Worm (Caenorhabditis elegans): ENCODE data around the gene C34E10.10.

The C34E10.10 gene

ce11 chrIII:5227831-5228467, at the start of gene C34E10.10, which contains the start of the genes C34E10.12 and atp-2 (continued):
- TF ChIP-seq jun-1 (tag; optimal IDR thresholded peaks at IDR 0.05), result no peak
- TF ChIP-seq ceh-20 (GFP tag; IDR thresholded peaks at IDR 0.05), result peak; percentile 47; the same call in 1 of the 2 replicates
- peak in 1 of 2 experiments; percentile 77 for TF ChIP-seq hif-1 (tag; optimal IDR thresholded peaks at IDR 0.05)
- peak; percentile 76 for TF ChIP-seq hlh-11 (tag; optimal IDR thresholded peaks at IDR 0.05)
- TF ChIP-seq ZK546.5 (tag; optimal IDR thresholded peaks at IDR 0.05), result no peak
- no peak for TF ChIP-seq F44E2.7 (GFP tag; IDR thresholded peaks at IDR 0.05)
- no peak for TF ChIP-seq nhr-237 (tag; optimal IDR thresholded peaks at IDR 0.05)
- TF ChIP-seq dmd-6 (GFP tag; IDR thresholded peaks at IDR 0.05), result peak; percentile 44; the same call in 1 of the 2 replicates
- TF ChIP-seq Y105C5A.15 (GFP tag; IDR thresholded peaks at IDR 0.05), result no peak
- TF ChIP-seq hmg-1.1 (GFP tag; IDR thresholded peaks at IDR 0.05), result peak; percentile 69
- TF ChIP-seq dmd-9 (GFP tag; IDR thresholded peaks at IDR 0.05), result peak; percentile 42; the same call in 1 of the 2 replicates
- no peak for TF ChIP-seq mdt-29 (GFP tag; IDR thresholded peaks at IDR 0.05)
- no peak for TF ChIP-seq sdz-12 (GFP tag; optimal IDR thresholded peaks at IDR 0.05)
- TF ChIP-seq lin-13 (GFP tag; optimal IDR thresholded peaks at IDR 0.05), result peak; percentile 76
- no peak for TF ChIP-seq nhr-48 (tag; optimal IDR thresholded peaks at IDR 0.05)
- TF ChIP-seq mdl-1 (tag; optimal IDR thresholded peaks at IDR 0.05), result peak in 1 of 2 experiments; percentile 28
- no peak for TF ChIP-seq F26F4.8 (GFP tag; conservative IDR thresholded peaks at IDR 0.05)
- TF ChIP-seq nhr-77 (tag; optimal IDR thresholded peaks at IDR 0.05), result peak; percentile 77
- TF ChIP-seq spr-3 (GFP tag; optimal IDR thresholded peaks at IDR 0.05), result no peak
- TF ChIP-seq daf-12 (tag; optimal IDR thresholded peaks at IDR 0.05), result no peak
- TF ChIP-seq aly-2 (tag; optimal IDR thresholded peaks at IDR 0.05), result no peak
- TF ChIP-seq lin-38 (GFP tag; IDR thresholded peaks at IDR 0.05), result peak; percentile 78
- peak; percentile 77 for TF ChIP-seq hlh-30 (tag; optimal IDR thresholded peaks at IDR 0.05; ENCODE audit: insufficient read depth)
- no peak for TF ChIP-seq lin-39 (tag; optimal IDR thresholded peaks at IDR 0.05)
- TF ChIP-seq aha-1 (tag), result peak; percentile 96
- TF ChIP-seq tra-1 (GFP tag; IDR thresholded peaks at IDR 0.05), result no peak
- TF ChIP-seq nhr-42 (GFP tag; IDR thresholded peaks at IDR 0.05), result no peak
- no peak for TF ChIP-seq lin-1 (GFP tag; IDR thresholded peaks at IDR 0.05)
- TF ChIP-seq daf-8 (GFP tag; IDR thresholded peaks at IDR 0.05), result no peak
- TF ChIP-seq daf-16 (GFP tag; optimal IDR thresholded peaks at IDR 0.05), result peak in 1 of 2 experiments; percentile 14
- TF ChIP-seq daf-16 (tag; optimal IDR thresholded peaks at IDR 0.05), result peak; percentile 46
- TF ChIP-seq nhr-102 (tag; optimal IDR thresholded peaks at IDR 0.05), result peak; percentile 51
- TF ChIP-seq F10B5.3 (tag; optimal IDR thresholded peaks at IDR 0.05), result no peak
- peak in 1 of 2 experiments; percentile 83 for TF ChIP-seq unc-62 (GFP tag; optimal IDR thresholded peaks at IDR 0.05 in 1 of 2)
- TF ChIP-seq unc-62 (tag; optimal IDR thresholded peaks at IDR 0.05), result no peak
- peak; percentile 77 for TF ChIP-seq rbr-2 (tag; optimal IDR thresholded peaks at IDR 0.05)
- no peak for TF ChIP-seq unc-39 (tag; optimal IDR thresholded peaks at IDR 0.05)
- TF ChIP-seq nhr-28 (tag; optimal IDR thresholded peaks at IDR 0.05), result peak; percentile 82
- TF ChIP-seq ces-1 (GFP tag; optimal IDR thresholded peaks at IDR 0.05), result peak; percentile 23
- TF ChIP-seq madf-9 (GFP tag; conservative IDR thresholded peaks at IDR 0.05), result no peak
- TF ChIP-seq Y5F2A.4 (GFP tag; optimal IDR thresholded peaks at IDR 0.05), result no peak
- TF ChIP-seq nhr-25 (tag; optimal IDR thresholded peaks at IDR 0.05; ENCODE audit: borderline replicate concordance, insufficient read depth), result peak; percentile 22
- TF ChIP-seq unc-130 (GFP tag; optimal IDR thresholded peaks at IDR 0.05), result peak; percentile 77
- TF ChIP-seq fkh-10 (GFP tag; optimal IDR thresholded peaks at IDR 0.05), result peak; percentile 66
- TF ChIP-seq D1046.2 (GFP tag; IDR thresholded peaks at IDR 0.05), result no peak
- no peak for TF ChIP-seq daf-19 (GFP tag; conservative IDR thresholded peaks at IDR 0.05)
- peak; percentile 76 for TF ChIP-seq T20F7.1 (GFP tag; optimal IDR thresholded peaks at IDR 0.05)
- no peak for TF ChIP-seq egl-43 (GFP tag; IDR thresholded peaks at IDR 0.05)
- TF ChIP-seq arid-1 (GFP tag; conservative IDR thresholded peaks at IDR 0.05), result peak; percentile 59
- TF ChIP-seq php-3 (GFP tag; IDR thresholded peaks at IDR 0.05), result no peak
- no peak for TF ChIP-seq snpc-1.2 (GFP tag; IDR thresholded peaks at IDR 0.05)

Measured in whole organism, L4 larva.